Fruit fly (Drosophila melanogaster): ENCODE results near the gene Hipk.
A peak's percentile ranks its signal among the peaks of the same experiment; 100 is the strongest.

The Hipk gene

dm6 chr3L:621097-621967 is 78.5 kb downstream of the Hipk start (continued):
- TF ChIP-seq wek (GFP tag; optimal IDR thresholded peaks at IDR 0.05) = peak; percentile 53
- TF ChIP-seq crol (GFP tag; IDR thresholded peaks at IDR 0.05) = peak; percentile 73; the same call in 1 of the 2 replicates
- peak; percentile 26 for TF ChIP-seq CG4328 (GFP tag; optimal IDR thresholded peaks at IDR 0.05)
- no peak for TF ChIP-seq CG17912 (GFP tag; optimal IDR thresholded peaks at IDR 0.05)
- TF ChIP-seq zf30C (GFP tag; optimal IDR thresholded peaks at IDR 0.05) = peak; percentile 98
- peak; percentile 63 for TF ChIP-seq CG13123 (GFP tag; optimal IDR thresholded peaks at IDR 0.05)
- TF ChIP-seq CG11456 (GFP tag; IDR thresholded peaks at IDR 0.05) = 0 out of 3 replicates have a peak, but pooled peaks have one; percentile 47
- peak; percentile 60 for TF ChIP-seq repo (GFP tag; optimal IDR thresholded peaks at IDR 0.05)
- peak; percentile 12 for TF ChIP-seq CG9876 (GFP tag; optimal IDR thresholded peaks at IDR 0.05)
- TF ChIP-seq vvl (GFP tag; IDR thresholded peaks at IDR 0.05) = peak; percentile 81
- peak; percentile 67 for TF ChIP-seq Max (GFP tag; optimal IDR thresholded peaks at IDR 0.05)
- peak; percentile 60 for TF ChIP-seq CG12942 (GFP tag; optimal IDR thresholded peaks at IDR 0.05)
- TF ChIP-seq nmo (GFP tag; optimal IDR thresholded peaks at IDR 0.05) = peak; percentile 90
- no peak for TF ChIP-seq luna (GFP tag; optimal IDR thresholded peaks at IDR 0.05)
- peak; percentile 97 for TF ChIP-seq zen (tag; optimal IDR thresholded peaks at IDR 0.05)
- TF ChIP-seq CG4424 (GFP tag; optimal IDR thresholded peaks at IDR 0.05) = peak; percentile 85
- TF ChIP-seq br (optimal IDR thresholded peaks at IDR 0.05) = no peak
- TF ChIP-seq prd (optimal IDR thresholded peaks at IDR 0.05) = no peak
- TF ChIP-seq prd (GFP tag; IDR thresholded peaks at IDR 0.05) = peak; percentile 95
- no peak for TF ChIP-seq ERR (GFP tag; optimal IDR thresholded peaks at IDR 0.05)
- peak; percentile 84 for TF ChIP-seq az2 (GFP tag; optimal IDR thresholded peaks at IDR 0.05)
- TF ChIP-seq CG13424 (tag; optimal IDR thresholded peaks at IDR 0.05) = peak; percentile 79
- peak; percentile 33 for TF ChIP-seq CG7745 (tag; optimal IDR thresholded peaks at IDR 0.05)
- peak; percentile 80 for TF ChIP-seq nerfin-1 (tag; optimal IDR thresholded peaks at IDR 0.05)
- peak; percentile 49 for TF ChIP-seq Dad (GFP tag; optimal IDR thresholded peaks at IDR 0.05)
- TF ChIP-seq gt (GFP tag; IDR thresholded peaks at IDR 0.05) = peak; percentile 80
- TF ChIP-seq twi (tag; optimal IDR thresholded peaks at IDR 0.05) = peak; percentile 91
- peak; percentile 54; the same call in 1 of the 3 replicates for TF ChIP-seq jigr1 (GFP tag; IDR thresholded peaks at IDR 0.05)
- peak; percentile 70 for TF ChIP-seq Sox102F (GFP tag; optimal IDR thresholded peaks at IDR 0.05)
- TF ChIP-seq CG10431 (GFP tag; optimal IDR thresholded peaks at IDR 0.05) = peak; percentile 49
- no peak for TF ChIP-seq Poxn (GFP tag; IDR thresholded peaks at IDR 0.05)
- peak; percentile 16 for TF ChIP-seq HmgD (GFP tag; optimal IDR thresholded peaks at IDR 0.05)
- TF ChIP-seq CG10565 (GFP tag; optimal IDR thresholded peaks at IDR 0.05) = peak; percentile 47
- no peak for TF ChIP-seq CG10543 (GFP tag; optimal IDR thresholded peaks at IDR 0.05)
- TF ChIP-seq slp2 (GFP tag; optimal IDR thresholded peaks at IDR 0.05) = peak; percentile 67
- no peak for TF ChIP-seq CG9932 (GFP tag; IDR thresholded peaks at IDR 0.05)
- TF ChIP-seq CG31441 (GFP tag; IDR thresholded peaks at IDR 0.05) = peak; percentile 90
- no peak for TF ChIP-seq CG15073 (GFP tag; optimal IDR thresholded peaks at IDR 0.05)
- TF ChIP-seq CG8478 (optimal IDR thresholded peaks at IDR 0.05) = no peak
- TF ChIP-seq tx (GFP tag; optimal IDR thresholded peaks at IDR 0.05) = peak; percentile 21
- TF ChIP-seq Atf6 (GFP tag; IDR thresholded peaks at IDR 0.05) = no peak
- peak; percentile 63 for TF ChIP-seq CG3407 (GFP tag; optimal IDR thresholded peaks at IDR 0.05)
- no peak for TF ChIP-seq CG12071 (GFP tag; optimal IDR thresholded peaks at IDR 0.05)
- TF ChIP-seq z (GFP tag; IDR thresholded peaks at IDR 0.05) = peak; percentile 6; the same call in 2 of the 3 replicates
- peak; percentile 90 for TF ChIP-seq trem (tag; optimal IDR thresholded peaks at IDR 0.05)
- peak; percentile 94 for TF ChIP-seq lbe (GFP tag; optimal IDR thresholded peaks at IDR 0.05)
- peak; percentile 93 for TF ChIP-seq CG2202 (tag; optimal IDR thresholded peaks at IDR 0.05)
- peak; percentile 10 for TF ChIP-seq dm (GFP tag; optimal IDR thresholded peaks at IDR 0.05)
- peak in 1 of 2 experiments; percentile 43 for TF ChIP-seq Eip74EF (GFP tag; optimal IDR thresholded peaks at IDR 0.05)
- peak; percentile 80 for TF ChIP-seq Hsf (GFP tag; optimal IDR thresholded peaks at IDR 0.05)

All from whole organism, embryonic.